Fruit fly (Drosophila melanogaster): ENCODE results near the gene Sirt2.

The Sirt2 gene

DNA sequence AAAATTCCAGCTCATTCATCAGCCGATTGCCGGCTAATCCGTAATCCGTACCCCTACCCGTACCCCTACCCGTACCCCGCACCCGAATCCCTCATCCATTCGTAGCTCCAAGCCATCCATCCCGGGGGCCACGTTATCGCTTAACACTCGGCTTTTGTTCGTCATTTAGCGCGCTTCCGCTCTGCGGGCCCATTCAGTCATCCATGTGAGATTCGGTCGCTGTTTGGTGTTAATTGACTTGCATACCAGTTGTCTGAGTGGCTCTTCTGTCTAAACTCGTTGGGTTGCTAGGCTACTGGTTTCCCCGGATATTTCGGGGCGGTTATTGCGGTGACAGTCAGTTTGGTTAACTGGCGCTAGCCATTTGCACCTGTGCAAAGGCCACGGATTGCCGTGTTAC lies 16.9 kb upstream of the Sirt2 start (continued):
- no peak for TF ChIP-seq zen2 (GFP tag; IDR thresholded peaks at IDR 0.05; ENCODE audit: partially characterized antibody)
- TF ChIP-seq CG1603 (tag; optimal IDR thresholded peaks at IDR 0.05): no peak
- no peak for TF ChIP-seq Dip3 (GFP tag; optimal IDR thresholded peaks at IDR 0.05)
- no peak for TF ChIP-seq CG4730 (GFP tag; IDR thresholded peaks at IDR 0.05)
- no peak for TF ChIP-seq CG30431 (GFP tag; optimal IDR thresholded peaks at IDR 0.05)
- TF ChIP-seq NK7.1 (GFP tag; optimal IDR thresholded peaks at IDR 0.05): no peak
- no peak for TF ChIP-seq phol (tag; optimal IDR thresholded peaks at IDR 0.05)
- TF ChIP-seq insv (GFP tag; optimal IDR thresholded peaks at IDR 0.05): no peak
- TF ChIP-seq chinmo (GFP tag; IDR thresholded peaks at IDR 0.05; ENCODE audit: partially characterized antibody): peak; percentile 98
- TF ChIP-seq YL-1 (GFP tag; optimal IDR thresholded peaks at IDR 0.05): no peak
- no peak for TF ChIP-seq CG1832 (GFP tag; optimal IDR thresholded peaks at IDR 0.05)
- no peak for TF ChIP-seq Blimp-1 (GFP tag; optimal IDR thresholded peaks at IDR 0.05)
- TF ChIP-seq CG3065 (GFP tag; optimal IDR thresholded peaks at IDR 0.05): no peak
- no peak for TF ChIP-seq CG12104 (GFP tag; optimal IDR thresholded peaks at IDR 0.05)
- TF ChIP-seq yki (optimal IDR thresholded peaks at IDR 0.05): no peak
- no peak for TF ChIP-seq CG8924 (tag; optimal IDR thresholded peaks at IDR 0.05)
- no peak for TF ChIP-seq hbn (GFP tag; IDR thresholded peaks at IDR 0.05; ENCODE audit: partially characterized antibody)
- TF ChIP-seq lmd (GFP tag; IDR thresholded peaks at IDR 0.05): no peak
- peak; percentile 8; the same call in 1 of the 2 replicates for TF ChIP-seq CG6689 (GFP tag; IDR thresholded peaks at IDR 0.05)
- TF ChIP-seq zfh2 (GFP tag; optimal IDR thresholded peaks at IDR 0.05): no peak
- TF ChIP-seq peb (GFP tag; IDR thresholded peaks at IDR 0.05): no peak
- TF ChIP-seq cwo (GFP tag; optimal IDR thresholded peaks at IDR 0.05): peak; percentile 52
- peak; percentile 77 for TF ChIP-seq oc (tag; optimal IDR thresholded peaks at IDR 0.05)
- no peak for TF ChIP-seq h (optimal IDR thresholded peaks at IDR 0.05)
- TF ChIP-seq sd (tag; optimal IDR thresholded peaks at IDR 0.05): peak; percentile 95
- no peak for TF ChIP-seq Six4 (GFP tag; optimal IDR thresholded peaks at IDR 0.05)
- TF ChIP-seq tup (GFP tag; optimal IDR thresholded peaks at IDR 0.05): no peak
- no peak for TF ChIP-seq Dip2 (GFP tag; IDR thresholded peaks at IDR 0.05)
- peak; percentile 37 for TF ChIP-seq bcd (GFP tag; optimal IDR thresholded peaks at IDR 0.05)
- TF ChIP-seq Ptx1 (GFP tag; IDR thresholded peaks at IDR 0.05): no peak
- 0 out of 3 replicates have a peak, but pooled peaks have one; percentile 42 for TF ChIP-seq CG6175 (GFP tag; IDR thresholded peaks at IDR 0.05)
- TF ChIP-seq sens-2 (GFP tag; IDR thresholded peaks at IDR 0.05): no peak
- no peak for TF ChIP-seq hb (GFP tag; IDR thresholded peaks at IDR 0.05; ENCODE audit: partially characterized antibody)
- TF ChIP-seq B-H1 (GFP tag; IDR thresholded peaks at IDR 0.05): no peak
- TF ChIP-seq CG9609 (GFP tag; optimal IDR thresholded peaks at IDR 0.05): no peak
- no peak for TF ChIP-seq CG10462 (GFP tag; optimal IDR thresholded peaks at IDR 0.05)
- no peak for TF ChIP-seq so (GFP tag; IDR thresholded peaks at IDR 0.05)
- no peak for TF ChIP-seq nau (GFP tag; optimal IDR thresholded peaks at IDR 0.05)
- TF ChIP-seq crol (GFP tag; IDR thresholded peaks at IDR 0.05): peak; percentile 91
- TF ChIP-seq da (GFP tag; optimal IDR thresholded peaks at IDR 0.05): no peak
- no peak for TF ChIP-seq CG13296 (GFP tag; optimal IDR thresholded peaks at IDR 0.05)
- TF ChIP-seq CG18599 (GFP tag; optimal IDR thresholded peaks at IDR 0.05): peak; percentile 33
- no peak for TF ChIP-seq stwl (tag; optimal IDR thresholded peaks at IDR 0.05)
- TF ChIP-seq Mes4 (GFP tag; optimal IDR thresholded peaks at IDR 0.05): no peak
- peak in 1 of 2 experiments; percentile 91 for TF ChIP-seq Eip74EF (GFP tag; optimal IDR thresholded peaks at IDR 0.05)
- TF ChIP-seq pros (GFP tag; optimal IDR thresholded peaks at IDR 0.05): peak; percentile 5
- TF ChIP-seq wek (GFP tag; optimal IDR thresholded peaks at IDR 0.05): no peak
- TF ChIP-seq CG10959 (GFP tag; IDR thresholded peaks at IDR 0.05): no peak
- no peak for TF ChIP-seq Hr3 (GFP tag; optimal IDR thresholded peaks at IDR 0.05)
- TF ChIP-seq luna (GFP tag; optimal IDR thresholded peaks at IDR 0.05): no peak
- peak; percentile 21; the same call in 1 of the 3 replicates for TF ChIP-seq otp (GFP tag; IDR thresholded peaks at IDR 0.05)
- TF ChIP-seq CG10209 (GFP tag; optimal IDR thresholded peaks at IDR 0.05): no peak
